ENCODE assay signal across 4 fruit fly cellular contexts in the genomic region with DNA sequence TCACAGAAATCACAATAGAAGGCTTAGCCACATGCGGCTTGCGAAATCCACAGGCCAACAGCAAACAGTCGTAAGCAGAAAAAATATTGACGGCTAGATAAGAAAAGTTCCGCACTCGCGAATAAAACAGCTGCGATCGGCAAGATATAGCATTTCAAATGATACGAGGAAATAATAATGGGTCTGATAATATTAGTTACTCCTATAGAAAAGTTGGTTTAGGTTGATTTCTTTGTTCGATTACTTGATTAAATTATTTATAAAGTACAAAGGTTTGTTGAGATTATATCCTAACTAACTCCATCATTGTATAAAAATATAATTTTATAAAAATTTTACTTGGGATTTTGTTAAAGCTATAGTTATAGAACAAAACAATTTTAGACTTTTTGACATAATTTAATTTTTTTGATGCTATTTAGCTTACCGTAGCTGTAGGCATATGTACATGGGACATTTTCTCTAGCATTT.
TF ChIP-seq lines count a peak whose summit lies in the region.

No protein-coding gene starts in this region.

TF ChIP-seq in whole organism, adult, 20 proteins besides CTCF, POLR2A, EP300 and RAD21 (continued from another document):
- TF ChIP-seq CG7045 (GFP tag; optimal IDR thresholded peaks at IDR 0.05; lab: Kevin White, UChicago): no peak
- TF ChIP-seq CG14711 (tag; optimal IDR thresholded peaks at IDR 0.05; lab: Kevin White, UChicago): peak; percentile 64
- no peak for TF ChIP-seq Crg-1 (GFP tag; optimal IDR thresholded peaks at IDR 0.05; lab: Kevin White, UChicago)

TF ChIP-seq in whole organism, embryonic, 481 proteins besides CTCF, POLR2A, EP300 and RAD21 (continued from another document and continues in another):
- TF ChIP-seq pan (optimal IDR thresholded peaks at IDR 0.05; lab: Kevin White, UChicago) (no peak), pan (GFP tag; optimal IDR thresholded peaks at IDR 0.05 in 1 of 2, IDR thresholded peaks at IDR 0.05 in 1 of 2) (no peak), CG11560 (tag; IDR thresholded peaks at IDR 0.05; lab: Robert Waterston, UW) (no peak), Rfx (GFP tag; IDR thresholded peaks at IDR 0.05; lab: Robert Waterston, UW) (no peak), fru (optimal IDR thresholded peaks at IDR 0.05; lab: Kevin White, UChicago) (no peak), Awh (GFP tag; IDR thresholded peaks at IDR 0.05; lab: Robert Waterston, UW) (no peak), CG12391 (tag; optimal IDR thresholded peaks at IDR 0.05; lab: Kevin White, UChicago) (peak; percentile 56), CG7963 (GFP tag; IDR thresholded peaks at IDR 0.05; lab: Robert Waterston, UW; ENCODE audit: partially characterized antibody) (no peak), Scr (GFP tag; IDR thresholded peaks at IDR 0.05; lab: Robert Waterston, UW; ENCODE audit: partially characterized antibody) (no peak), CG7372 (GFP tag; IDR thresholded peaks at IDR 0.05; lab: Robert Waterston, UW) (no peak), wek (GFP tag; optimal IDR thresholded peaks at IDR 0.05; lab: Kevin White, UChicago) (no peak), CG3995 (GFP tag; optimal IDR thresholded peaks at IDR 0.05; lab: Kevin White, UChicago) (no peak), CG32767 (GFP tag; IDR thresholded peaks at IDR 0.05; lab: Robert Waterston, UW) (no peak), BtbVII (GFP tag; optimal IDR thresholded peaks at IDR 0.05; lab: Kevin White, UChicago) (no peak), Oli (tag; optimal IDR thresholded peaks at IDR 0.05; lab: Kevin White, UChicago) (peak; percentile 2), CG16813 (GFP tag; IDR thresholded peaks at IDR 0.05; lab: Robert Waterston, UW; ENCODE audit: partially characterized antibody) (no peak), CG8765 (GFP tag; IDR thresholded peaks at IDR 0.05; lab: Robert Waterston, UW) (no peak), stc (GFP tag; IDR thresholded peaks at IDR 0.05; lab: Robert Waterston, UW) (no peak), CG7987 (GFP tag; optimal IDR thresholded peaks at IDR 0.05; lab: Kevin White, UChicago) (no peak), inv (GFP tag; IDR thresholded peaks at IDR 0.05; lab: Robert Waterston, UW; ENCODE audit: partially characterized antibody) (no peak), CG31388 (GFP tag; optimal IDR thresholded peaks at IDR 0.05; lab: Kevin White, UChicago) (no peak), dpn (GFP tag; optimal IDR thresholded peaks at IDR 0.05; lab: Kevin White, UChicago) (peak in 1 of 2 experiments; percentile 11), amos (GFP tag; IDR thresholded peaks at IDR 0.05; lab: Robert Waterston, UW; ENCODE audit: partially characterized antibody) (no peak), vvl (GFP tag; IDR thresholded peaks at IDR 0.05; lab: Robert Waterston, UW) (0 out of 2 replicates have a peak, but pooled peaks have one; percentile 8), CG6813 (GFP tag; optimal IDR thresholded peaks at IDR 0.05; lab: Kevin White, UChicago) (no peak), lola (GFP tag; optimal IDR thresholded peaks at IDR 0.05; lab: Kevin White, UChicago) (peak in 1 of 3 experiments; percentile 3), Hr39 (optimal IDR thresholded peaks at IDR 0.05; lab: Kevin White, UChicago) (no peak), CG16779 (GFP tag; IDR thresholded peaks at IDR 0.05; lab: Robert Waterston, UW) (no peak), HLH4C (GFP tag; IDR thresholded peaks at IDR 0.05; lab: Robert Waterston, UW; ENCODE audit: partially characterized antibody) (no peak), ATbp (GFP tag; optimal IDR thresholded peaks at IDR 0.05; lab: Kevin White, UChicago) (no peak), CG18476 (GFP tag; optimal IDR thresholded peaks at IDR 0.05; lab: Kevin White, UChicago) (no peak), CG6272 (GFP tag; IDR thresholded peaks at IDR 0.05; lab: Robert Waterston, UW) (no peak), Bdp1 (GFP tag; optimal IDR thresholded peaks at IDR 0.05; lab: Kevin White, UChicago) (no peak), CG10565 (GFP tag; optimal IDR thresholded peaks at IDR 0.05; lab: Kevin White, UChicago) (no peak), CG7786 (GFP tag; optimal IDR thresholded peaks at IDR 0.05; lab: Kevin White, UChicago) (no peak), twi (tag; optimal IDR thresholded peaks at IDR 0.05; lab: Kevin White, UChicago) (no peak), HmgZ (tag; optimal IDR thresholded peaks at IDR 0.05; lab: Kevin White, UChicago) (no peak), CG12942 (GFP tag; optimal IDR thresholded peaks at IDR 0.05; lab: Kevin White, UChicago) (no peak), Opbp (GFP tag; IDR thresholded peaks at IDR 0.05; lab: Robert Waterston, UW; ENCODE audit: partially characterized antibody) (no peak), CG6791 (GFP tag; IDR thresholded peaks at IDR 0.05; lab: Robert Waterston, UW; ENCODE audit: partially characterized antibody) (no peak), CG15696 (tag; optimal IDR thresholded peaks at IDR 0.05; lab: Kevin White, UChicago) (no peak)

TF ChIP-seq in whole organism, prepupa, 60 proteins besides CTCF, POLR2A, EP300 and RAD21 (continued from another document):
- TF ChIP-seq CG6808 (GFP tag; optimal IDR thresholded peaks at IDR 0.05; lab: Kevin White, UChicago): peak; percentile 3
- peak; percentile 30 for TF ChIP-seq CG3919 (GFP tag; optimal IDR thresholded peaks at IDR 0.05; lab: Kevin White, UChicago)
- TF ChIP-seq Hr4 (GFP tag; optimal IDR thresholded peaks at IDR 0.05; lab: Kevin White, UChicago): peak; percentile 29
- TF ChIP-seq vri (GFP tag; optimal IDR thresholded peaks at IDR 0.05; lab: Kevin White, UChicago): peak; percentile 14
- peak; percentile 54 for TF ChIP-seq Ets96B (tag; optimal IDR thresholded peaks at IDR 0.05; lab: Kevin White, UChicago)
- TF ChIP-seq svp (GFP tag; lab: Kevin White, UChicago): peak; percentile 27
- TF ChIP-seq CG11294 (GFP tag; IDR thresholded peaks at IDR 0.05; lab: Robert Waterston, UW): no peak
- TF ChIP-seq CG3032 (tag; optimal IDR thresholded peaks at IDR 0.05; lab: Kevin White, UChicago): peak; percentile 23
- TF ChIP-seq dac (GFP tag; optimal IDR thresholded peaks at IDR 0.05; lab: Kevin White, UChicago): no peak
- TF ChIP-seq achi (GFP tag; optimal IDR thresholded peaks at IDR 0.05; lab: Kevin White, UChicago): peak; percentile 50
- peak; percentile 46 for TF ChIP-seq CG6276 (GFP tag; optimal IDR thresholded peaks at IDR 0.05; lab: Kevin White, UChicago)
- TF ChIP-seq CG11762 (GFP tag; optimal IDR thresholded peaks at IDR 0.05; lab: Kevin White, UChicago; ENCODE audit: insufficient read depth): no peak
- peak; percentile 9 for TF ChIP-seq Eip75B (GFP tag; optimal IDR thresholded peaks at IDR 0.05; lab: Kevin White, UChicago)
- TF ChIP-seq CG7368 (GFP tag; optimal IDR thresholded peaks at IDR 0.05; lab: Kevin White, UChicago): peak; percentile 6
- no peak for TF ChIP-seq dsx (GFP tag; optimal IDR thresholded peaks at IDR 0.05; lab: Kevin White, UChicago; ENCODE audit: poor library complexity, severe bottlenecking)
- peak; percentile 48 for TF ChIP-seq acj6 (GFP tag; optimal IDR thresholded peaks at IDR 0.05; lab: Kevin White, UChicago)
- no peak for TF ChIP-seq CG16779 (tag; optimal IDR thresholded peaks at IDR 0.05; lab: Kevin White, UChicago)
- TF ChIP-seq esn (GFP tag; optimal IDR thresholded peaks at IDR 0.05; lab: Kevin White, UChicago): peak; percentile 43

TF ChIP-seq in whole organism, wandering third instar larva, 38 proteins besides CTCF, POLR2A, EP300 and RAD21 (continued from another document):
- TF ChIP-seq OdsH (GFP tag; optimal IDR thresholded peaks at IDR 0.05; lab: Kevin White, UChicago) (peak; percentile 41), dl (GFP tag; optimal IDR thresholded peaks at IDR 0.05; lab: Kevin White, UChicago; ENCODE audit: insufficient read depth in 1 of 2, partially characterized antibody in 2 of 2) (no peak), ey (GFP tag; optimal IDR thresholded peaks at IDR 0.05; lab: Kevin White, UChicago) (no peak), dsf (GFP tag; optimal IDR thresholded peaks at IDR 0.05; lab: Kevin White, UChicago; ENCODE audit: borderline replicate concordance) (no peak), usp (GFP tag; optimal IDR thresholded peaks at IDR 0.05; lab: Kevin White, UChicago) (no peak), Hnf4 (GFP tag; optimal IDR thresholded peaks at IDR 0.05; lab: Kevin White, UChicago) (no peak), foxo (GFP tag; optimal IDR thresholded peaks at IDR 0.05; lab: Kevin White, UChicago) (peak in 1 of 2 experiments; percentile 55), CG9705 (GFP tag; optimal IDR thresholded peaks at IDR 0.05; lab: Kevin White, UChicago) (no peak), brk (GFP tag; optimal IDR thresholded peaks at IDR 0.05; lab: Kevin White, UChicago) (no peak), jim (GFP tag; optimal IDR thresholded peaks at IDR 0.05; lab: Kevin White, UChicago) (no peak), HLH106 (tag; optimal IDR thresholded peaks at IDR 0.05; lab: Kevin White, UChicago) (peak; percentile 55), Sp1 (GFP tag; optimal IDR thresholded peaks at IDR 0.05; lab: Kevin White, UChicago) (peak; percentile 61), Vsx2 (GFP tag; optimal IDR thresholded peaks at IDR 0.05; lab: Kevin White, UChicago; ENCODE audit: partially characterized antibody) (no peak), Mio (GFP tag; optimal IDR thresholded peaks at IDR 0.05; lab: Kevin White, UChicago) (no peak), tai (GFP tag; optimal IDR thresholded peaks at IDR 0.05; lab: Kevin White, UChicago) (no peak), GATAd (GFP tag; optimal IDR thresholded peaks at IDR 0.05; lab: Kevin White, UChicago) (no peak)
